Worm (Caenorhabditis elegans): ENCODE measurements around the gene unc-44.

unc-44 gene

DNA sequence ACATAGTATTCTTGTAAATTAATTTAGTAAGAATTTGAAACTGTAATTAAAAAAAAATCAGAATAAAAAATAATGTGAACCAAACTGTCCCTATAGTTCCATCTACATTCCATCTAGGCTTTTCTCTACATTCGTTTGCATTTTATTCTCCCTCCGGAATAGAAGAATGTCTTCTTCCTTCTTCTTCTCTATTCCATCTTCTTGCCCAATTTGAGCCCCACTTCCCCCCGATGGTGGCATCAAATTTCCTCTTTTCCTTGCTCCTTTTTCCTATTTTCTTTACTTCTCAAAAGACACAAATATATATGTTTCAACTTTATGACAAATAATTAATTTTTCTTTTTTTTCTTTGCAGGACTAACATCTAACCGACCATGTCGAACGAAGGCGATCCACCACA lies at the start of gene unc-44:
Gene unc-44, plus strand, starts transcription at position 356 of the 400 bp plus-strand sequence.
- TF ChIP-seq unc-30 (tag; optimal IDR thresholded peaks at IDR 0.05): no peak
- peak; percentile 59 for TF ChIP-seq lin-14 (GFP tag; optimal IDR thresholded peaks at IDR 0.05)
- TF ChIP-seq nhr-77 (tag; optimal IDR thresholded peaks at IDR 0.05): no peak
- TF ChIP-seq sptf-1 (tag; optimal IDR thresholded peaks at IDR 0.05): no peak
- no peak for TF ChIP-seq jun-1 (tag; optimal IDR thresholded peaks at IDR 0.05)

DNA sequence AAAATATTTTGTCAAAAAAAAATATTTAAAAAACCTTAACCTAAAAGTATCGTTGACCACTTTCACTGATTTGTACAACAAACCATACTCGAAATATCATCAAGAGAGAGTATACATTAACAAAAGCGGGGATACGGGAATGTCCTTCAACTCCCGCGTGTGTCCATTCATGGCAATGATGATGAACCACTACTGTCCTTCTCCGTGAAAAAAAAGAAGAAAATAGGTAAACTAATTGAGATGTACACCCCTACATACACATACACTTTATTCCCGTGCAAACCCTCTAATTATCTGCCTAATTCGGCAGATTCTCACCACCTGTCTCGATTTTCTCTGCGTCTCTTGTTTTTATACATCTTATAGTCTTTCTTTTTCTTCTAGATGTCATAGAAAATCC lies 48.7 kb upstream of the unc-44 start:
- TF ChIP-seq fkh-8 (tag; optimal IDR thresholded peaks at IDR 0.05) (no peak), blmp-1 (tag; optimal IDR thresholded peaks at IDR 0.05) (peak; percentile 89), jun-1 (tag; optimal IDR thresholded peaks at IDR 0.05) (no peak), nhr-20 (tag; optimal IDR thresholded peaks at IDR 0.05) (peak; percentile 60), tlp-1 (tag; optimal IDR thresholded peaks at IDR 0.05) (no peak), F16B12.6 (tag; optimal IDR thresholded peaks at IDR 0.05) (no peak), nhr-237 (tag; optimal IDR thresholded peaks at IDR 0.05) (no peak), C16A3.4 (tag; optimal IDR thresholded peaks at IDR 0.05) (peak; percentile 25), alr-1 (tag; optimal IDR thresholded peaks at IDR 0.05; ENCODE audit: borderline replicate concordance) (no peak), ceh-8 (GFP tag; optimal IDR thresholded peaks at IDR 0.05) (peak; percentile 58), tbx-2 (tag; optimal IDR thresholded peaks at IDR 0.05) (peak; percentile 1), elt-3 (tag; optimal IDR thresholded peaks at IDR 0.05) (peak in 2 of 6 experiments; percentile 28 to 73), ets-5 (GFP tag; IDR thresholded peaks at IDR 0.05) (no peak), nhr-47 (tag; optimal IDR thresholded peaks at IDR 0.05) (no peak), lin-14 (GFP tag; optimal IDR thresholded peaks at IDR 0.05) (peak; percentile 86), ztf-11 (tag; optimal IDR thresholded peaks at IDR 0.05) (no peak), rnt-1 (tag; optimal IDR thresholded peaks at IDR 0.05) (peak; percentile 16), nhr-90 (tag; optimal IDR thresholded peaks at IDR 0.05; ENCODE audit: poor library complexity) (peak; percentile 23), nhr-77 (tag; optimal IDR thresholded peaks at IDR 0.05) (no peak), efl-1 (optimal IDR thresholded peaks at IDR 0.05) (no peak), efl-1 (GFP tag; optimal IDR thresholded peaks at IDR 0.05 in 1 of 2) (peak in 1 of 2 experiments; percentile 8), dsc-1 (tag; optimal IDR thresholded peaks at IDR 0.05) (peak; percentile 9), nhr-85 (tag) (peak; percentile 86), nhr-71 (tag; optimal IDR thresholded peaks at IDR 0.05) (peak; percentile 48), snu-23 (GFP tag; optimal IDR thresholded peaks at IDR 0.05) (peak; percentile 52), irx-1 (tag; optimal IDR thresholded peaks at IDR 0.05) (peak; percentile 13), mdl-1 (tag; optimal IDR thresholded peaks at IDR 0.05) (no peak), unc-130 (tag; optimal IDR thresholded peaks at IDR 0.05) (peak; percentile 10), pag-3 (tag; optimal IDR thresholded peaks at IDR 0.05; ENCODE audit: borderline replicate concordance, insufficient read depth) (no peak), lsy-2 (tag; optimal IDR thresholded peaks at IDR 0.05) (peak; percentile 10 to 34)

- TF ChIP-seq ceh-88 (GFP tag; IDR thresholded peaks at IDR 0.05) (no peak), lin-14 (GFP tag; optimal IDR thresholded peaks at IDR 0.05) (peak; percentile 60)
Measured at ce11 chrIV:5927805-5928204, 47.6 kb upstream of the unc-44 start.

- TF ChIP-seq F16B12.6 (tag; optimal IDR thresholded peaks at IDR 0.05): no peak
- no peak for TF ChIP-seq efl-1 (optimal IDR thresholded peaks at IDR 0.05)
- TF ChIP-seq efl-1 (GFP tag; optimal IDR thresholded peaks at IDR 0.05 in 1 of 2): peak in 1 of 2 experiments; percentile 34
- no peak for TF ChIP-seq dpl-1 (GFP tag; optimal IDR thresholded peaks at IDR 0.05)
- TF ChIP-seq snpc-4 (tag; optimal IDR thresholded peaks at IDR 0.05): no peak
- peak; percentile 8 for TF ChIP-seq fkh-4 (tag; optimal IDR thresholded peaks at IDR 0.05; ENCODE audit: borderline replicate concordance)
- no peak for TF ChIP-seq elt-2 (tag; optimal IDR thresholded peaks at IDR 0.05)
- TF ChIP-seq nhr-237 (tag; optimal IDR thresholded peaks at IDR 0.05): no peak
- peak; percentile 41 for TF ChIP-seq dsc-1 (tag; optimal IDR thresholded peaks at IDR 0.05)
Measured at ce11 chrIV:5928957-5929356, 46.4 kb upstream of the unc-44 start.
